Worm (Caenorhabditis elegans) whole organism, early embryonic: ENCODE results near the gene ZK550.6.
A peak's percentile ranks its signal among the peaks of the same experiment; 100 is the strongest.

Experiments
- B0310.2 ChIP-seq: sonication (generic microtip); optimal IDR thresholded peaks from 2 replicates; lab custom pipeline; 2016; ENCODE audit warnings: mild to moderate bottlenecking, missing genetic modification characterization, missing compliant biosample characterization
- F13C5.2 ChIP-seq: sonication (generic microtip); optimal IDR thresholded peaks from 2 replicates; lab custom pipeline; 2017; ENCODE audit warnings: mild to moderate bottlenecking, missing genetic modification characterization, inconsistent platforms, missing compliant biosample characterization
- aly-1 ChIP-seq: sonication (generic microtip); optimal IDR thresholded peaks from 2 replicates; lab custom pipeline; 2016; ENCODE audit warnings: missing genetic modification characterization, missing compliant biosample characterization
- ama-1 ChIP-seq: fragments of 150-350 bp; optimal IDR thresholded peaks from 2 replicates; lab custom pipeline; 2014
- ceh-13 ChIP-seq: fragments of 200-800 bp; sonication (Bioruptor generic); optimal IDR thresholded peaks from 2 replicates; lab custom pipeline; 2018; ENCODE audit warnings: mild to moderate bottlenecking, missing genetic modification characterization, missing compliant biosample characterization
- ceh-36 ChIP-seq: sonication (generic microtip); optimal IDR thresholded peaks from 2 replicates; lab custom pipeline; 2016; ENCODE audit warnings: missing genetic modification characterization, inconsistent platforms, missing compliant biosample characterization
- ets-7 ChIP-seq: sonication (generic microtip); optimal IDR thresholded peaks from 2 replicates; lab custom pipeline; 2016; ENCODE audit warnings: missing genotype, missing genetic modification characterization, missing compliant biosample characterization
- flt-1 ChIP-seq: fragments of 200-800 bp; sonication (Bioruptor generic); IDR thresholded peaks from 2 replicates; pipeline ENCODE4 v1.3.6; 2022; ENCODE audit warnings: missing genetic modification characterization, missing compliant biosample characterization
- hmbx-1 ChIP-seq: sonication (generic microtip); optimal IDR thresholded peaks from 2 replicates; lab custom pipeline; 2016; ENCODE audit warnings: mild to moderate bottlenecking, missing genetic modification characterization, missing compliant biosample characterization
- hmg-4 ChIP-seq: fragments of 200-800 bp; sonication (Bioruptor generic); optimal IDR thresholded peaks from 2 replicates; lab custom pipeline; 2018; ENCODE audit warnings: mild to moderate bottlenecking, missing genetic modification characterization, missing compliant biosample characterization
- hnd-1 ChIP-seq: sonication (generic microtip); optimal IDR thresholded peaks from 2 replicates; lab custom pipeline; 2016; ENCODE audit warnings: missing genetic modification characterization, missing compliant biosample characterization
- pes-1 ChIP-seq: fragments of 200-800 bp; sonication (Bioruptor generic); IDR thresholded peaks from 2 replicates; pipeline ENCODE4 v1.3.6; 2022; ENCODE audit warnings: missing genetic modification reagents, missing genetic modification characterization, missing compliant biosample characterization
- scrt-1 ChIP-seq: fragments of 200-800 bp; sonication (Bioruptor generic); IDR thresholded peaks from 2 replicates; pipeline ENCODE4 v1.3.6; 2022; ENCODE audit warnings: missing genetic modification characterization, missing compliant biosample characterization
- sea-1 ChIP-seq: fragments of 200-800 bp; sonication (Bioruptor generic); conservative IDR thresholded peaks from 2 replicates; pipeline ENCODE4 v1.3.6; 2022; ENCODE audit warnings: missing genetic modification characterization, missing compliant biosample characterization
- tbx-11 ChIP-seq: fragments of 200-800 bp; sonication (Bioruptor generic); IDR thresholded peaks from 2 replicates; pipeline ENCODE4 v1.3.6; 2022; ENCODE audit warnings: missing genetic modification characterization, missing compliant biosample characterization
- tbx-37 ChIP-seq: fragments of 200-800 bp; sonication (Bioruptor generic); conservative IDR thresholded peaks from 2 replicates; pipeline ENCODE4 v1.3.6; 2022; ENCODE audit warnings: missing genetic modification reagents, missing genetic modification characterization, missing compliant biosample characterization
- tra-4 ChIP-seq: sonication (generic microtip); optimal IDR thresholded peaks from 2 replicates; lab custom pipeline; 2017; ENCODE audit warnings: missing genetic modification characterization, missing compliant biosample characterization

The ZK550.6 gene

ce11 chrIV:17275281-17275680 lies 13.0 kb upstream of the ZK550.6 start, which contains the start of gene lhfp-4:
lhfp-4 (plus strand) TSS chrIV:17275581.
- no peak for TF ChIP-seq aly-1 (tag; lab: Kevin White, UChicago)

- no peak for TF ChIP-seq F13C5.2
- no peak for TF ChIP-seq pes-1 (GFP tag; lab: Robert Waterston, UW)
Measured at ce11 chrIV:17273602-17274110, 11.4 kb upstream of the ZK550.6 start, which contains the start of gene gln-5. gln-5 (minus strand) TSS chrIV:17273652.

ce11 chrIV:17269702-17270101 lies 7.4 kb upstream of the ZK550.6 start:
- TF ChIP-seq ceh-36 (tag; lab: Kevin White, UChicago) (peak; percentile 20), ama-1 (lab: Kevin White, UChicago) (no peak)

ce11 chrIV:17269042-17269441 lies 6.8 kb upstream of the ZK550.6 start, which contains the start of gene atgp-1:
atgp-1 (plus strand) TSS chrIV:17269342.
- TF ChIP-seq tra-4 (tag; lab: Kevin White, UChicago) (no peak), scrt-1 (GFP tag; lab: Robert Waterston, UW) (no peak), F13C5.2 (no peak), tbx-37 (GFP tag; lab: Robert Waterston, UW) (no peak)

ce11 chrIV:17268628-17269027 lies 6.3 kb upstream of the ZK550.6 start:
- peak; percentile 49 for TF ChIP-seq hmg-4 (GFP tag; lab: Kevin White, UChicago)
- no peak for TF ChIP-seq ceh-13 (GFP tag; lab: Kevin White, UChicago)
- no peak for TF ChIP-seq tbx-11
- TF ChIP-seq F13C5.2, result peak; percentile 12

ce11 chrIV:17268069-17268468 lies 5.8 kb upstream of the ZK550.6 start:
- TF ChIP-seq F13C5.2 (no peak), ets-7 (tag; lab: Kevin White, UChicago) (no peak), tbx-11 (no peak), hmg-4 (GFP tag; lab: Kevin White, UChicago) (no peak), tra-4 (tag; lab: Kevin White, UChicago) (no peak), hmbx-1 (no peak), ceh-13 (GFP tag; lab: Kevin White, UChicago) (no peak)

- no peak for TF ChIP-seq tbx-11
- peak; percentile 49 for TF ChIP-seq ceh-36 (tag; lab: Kevin White, UChicago)
- no peak for TF ChIP-seq ama-1 (lab: Kevin White, UChicago)
- TF ChIP-seq ets-7 (tag; lab: Kevin White, UChicago), result no peak
- TF ChIP-seq hmbx-1, result no peak
Measured at ce11 chrIV:17267304-17267891, 5.1 kb upstream of the ZK550.6 start.

ce11 chrIV:17265716-17266115 lies 3.4 kb upstream of the ZK550.6 start:
- TF ChIP-seq pes-1 (GFP tag; lab: Robert Waterston, UW), result no peak
- no peak for TF ChIP-seq tra-4 (tag; lab: Kevin White, UChicago)
- no peak for TF ChIP-seq scrt-1 (GFP tag; lab: Robert Waterston, UW)
- TF ChIP-seq ceh-36 (tag; lab: Kevin White, UChicago), result no peak
- TF ChIP-seq ets-7 (tag; lab: Kevin White, UChicago), result no peak
- TF ChIP-seq tbx-37 (GFP tag; lab: Robert Waterston, UW), result no peak
- TF ChIP-seq sea-1 (GFP tag; lab: Robert Waterston, UW), result no peak
- no peak for TF ChIP-seq aly-1 (tag; lab: Kevin White, UChicago)
- TF ChIP-seq ceh-13 (GFP tag; lab: Kevin White, UChicago), result no peak
- TF ChIP-seq hnd-1 (tag; lab: Kevin White, UChicago), result no peak
- TF ChIP-seq hmbx-1, result no peak
- TF ChIP-seq hmg-4 (GFP tag; lab: Kevin White, UChicago), result no peak
- no peak for TF ChIP-seq B0310.2
- no peak for TF ChIP-seq flt-1 (GFP tag; lab: Robert Waterston, UW)
- no peak for TF ChIP-seq tbx-11
- TF ChIP-seq ama-1 (lab: Kevin White, UChicago), result no peak
- TF ChIP-seq F13C5.2, result no peak

ce11 chrIV:17265279-17265678 lies 3.0 kb upstream of the ZK550.6 start, which contains the start of gene str-187:
str-187 (plus strand) TSS chrIV:17265579.
- TF ChIP-seq tbx-11 (no peak), tra-4 (tag; lab: Kevin White, UChicago) (no peak), ceh-36 (tag; lab: Kevin White, UChicago) (no peak), sea-1 (GFP tag; lab: Robert Waterston, UW) (no peak), hmbx-1 (no peak), scrt-1 (GFP tag; lab: Robert Waterston, UW) (no peak), ets-7 (tag; lab: Kevin White, UChicago) (no peak), F13C5.2 (no peak), ama-1 (lab: Kevin White, UChicago) (no peak), pes-1 (GFP tag; lab: Robert Waterston, UW) (no peak), tbx-37 (GFP tag; lab: Robert Waterston, UW) (no peak), flt-1 (GFP tag; lab: Robert Waterston, UW) (no peak), ceh-13 (GFP tag; lab: Kevin White, UChicago) (no peak), B0310.2 (no peak), aly-1 (tag; lab: Kevin White, UChicago) (no peak)
